Worm (Caenorhabditis elegans) whole organism, L3 larva: Measurements from ENCODE around the gene C35B1.5.

Experiments
- R02D3.7 ChIP-seq: fragments of 150-350 bp; optimal IDR thresholded peaks from 2 replicates; lab custom pipeline; 2014; ENCODE audit warnings: missing biosample characterization, missing genetic modification characterization
- ceh-16 ChIP-seq: sonication (generic microtip); optimal IDR thresholded peaks from 2 replicates; lab custom pipeline; 2017; ENCODE audit warnings: missing biosample characterization, missing genetic modification characterization
- ceh-28 ChIP-seq: fragments of 150-350 bp; optimal IDR thresholded peaks from 2 replicates; lab custom pipeline; 2014; ENCODE audit warnings: missing biosample characterization, missing genetic modification reagents, missing genetic modification characterization
- ceh-9 ChIP-seq: sonication (generic microtip); optimal IDR thresholded peaks from 2 replicates; lab custom pipeline; 2018; ENCODE audit warnings: missing biosample characterization, missing genetic modification characterization
- daf-12 ChIP-seq: fragments of 150-350 bp; optimal IDR thresholded peaks from 2 replicates; lab custom pipeline; 2014; ENCODE audit warnings: missing biosample characterization, missing genetic modification reagents, missing genetic modification characterization
- elt-2 ChIP-seq: sonication (generic microtip); optimal IDR thresholded peaks from 2 replicates; lab custom pipeline; 2016; ENCODE audit warnings: missing genetic modification reagents, mild to moderate bottlenecking, missing genetic modification characterization, missing compliant biosample characterization
- elt-3 ChIP-seq, 3 experiments: fragments of 150-350 bp in 1 of 3; sonication (generic microtip) in 2 of 3; optimal IDR thresholded peaks; 2 replicates in 2 of 3; 4 replicates in 1 of 3; lab custom pipeline; 2014 to 2017; ENCODE audit warnings: missing biosample characterization in 3 of 3, missing genetic modification characterization in 3 of 3
- fkh-10 ChIP-seq: sonication (generic microtip); optimal IDR thresholded peaks from 2 replicates; lab custom pipeline; 2017; ENCODE audit warnings: missing biosample characterization, missing genetic modification reagents, missing genetic modification characterization
- fos-1 ChIP-seq: fragments of 150-350 bp; optimal IDR thresholded peaks from 2 replicates; lab custom pipeline; 2014; ENCODE audit warnings: missing biosample characterization, missing genetic modification characterization
- hmg-11 ChIP-seq: sonication (generic microtip); optimal IDR thresholded peaks from 2 replicates; lab custom pipeline; 2016; ENCODE audit warnings: missing genetic modification characterization, missing compliant biosample characterization
- jun-1 ChIP-seq: fragments of 150-350 bp; optimal IDR thresholded peaks from 2 replicates; lab custom pipeline; 2014; ENCODE audit warnings: missing biosample characterization, missing genetic modification reagents, missing genetic modification characterization
- lin-15B ChIP-seq: fragments of 150-350 bp; optimal IDR thresholded peaks from 2 replicates; lab custom pipeline; 2014; ENCODE audit warnings: missing biosample characterization, missing genetic modification characterization
- lin-39 ChIP-seq: fragments of 150-350 bp; optimal IDR thresholded peaks from 2 replicates; lab custom pipeline; 2018; ENCODE audit warnings: missing biosample characterization, missing genetic modification reagents, missing genetic modification characterization
- nfya-1 ChIP-seq: sonication (generic microtip); optimal IDR thresholded peaks from 2 replicates; lab custom pipeline; 2017; ENCODE audit warnings: missing genetic modification characterization, mild to moderate bottlenecking, missing compliant biosample characterization, antibody characterized with exemption, moderate library complexity; ENCODE audit not compliant: insufficient read depth
- nhr-11 ChIP-seq: fragments of 150-350 bp; optimal IDR thresholded peaks from 2 replicates; lab custom pipeline; 2014; ENCODE audit warnings: missing biosample characterization, missing genetic modification characterization
- nhr-12 ChIP-seq: fragments of 150-350 bp; optimal IDR thresholded peaks from 2 replicates; lab custom pipeline; 2014; ENCODE audit warnings: missing biosample characterization, missing genetic modification characterization
- nhr-23 ChIP-seq: fragments of 150-350 bp; optimal IDR thresholded peaks from 2 replicates; lab custom pipeline; 2014; ENCODE audit warnings: missing biosample characterization, missing genetic modification reagents, missing genetic modification characterization
- nhr-237 ChIP-seq: fragments of 150-350 bp; optimal IDR thresholded peaks from 2 replicates; lab custom pipeline; 2014; ENCODE audit warnings: missing biosample characterization, missing genetic modification characterization
- nhr-25 ChIP-seq: sonication (generic microtip); optimal IDR thresholded peaks from 2 replicates; lab custom pipeline; 2017; ENCODE audit warnings: missing biosample characterization, missing genetic modification characterization
- nhr-28 ChIP-seq: fragments of 150-350 bp; optimal IDR thresholded peaks from 2 replicates; lab custom pipeline; 2014; ENCODE audit warnings: missing biosample characterization, missing genetic modification characterization
- nhr-67 ChIP-seq: fragments of 150-350 bp; optimal IDR thresholded peaks from 2 replicates; lab custom pipeline; 2014; ENCODE audit warnings: missing biosample characterization, missing genetic modification characterization
- nhr-77 ChIP-seq: fragments of 150-350 bp; optimal IDR thresholded peaks from 2 replicates; lab custom pipeline; 2014; ENCODE audit warnings: missing biosample characterization, missing genetic modification characterization
- pha-4 ChIP-seq: fragments of 150-350 bp; optimal IDR thresholded peaks from 2 replicates; lab custom pipeline; 2014; ENCODE audit warnings: missing biosample characterization, missing genetic modification reagents, missing genetic modification characterization
- skn-1 ChIP-seq: fragments of 150-350 bp; optimal IDR thresholded peaks from 2 replicates; lab custom pipeline; 2014; ENCODE audit warnings: missing biosample characterization, missing genetic modification characterization
- snpc-4 ChIP-seq: fragments of 150-350 bp; optimal IDR thresholded peaks from 2 replicates; lab custom pipeline; 2014; ENCODE audit warnings: missing biosample characterization, missing genetic modification characterization
- tbx-2 ChIP-seq: sonication (generic microtip); optimal IDR thresholded peaks from 2 replicates; lab custom pipeline; 2016; ENCODE audit warnings: mild to moderate bottlenecking, missing genetic modification characterization, missing compliant biosample characterization
- unc-39 ChIP-seq: sonication (generic microtip); optimal IDR thresholded peaks from 4 replicates; lab custom pipeline; 2017; ENCODE audit warnings: missing biosample characterization, missing genetic modification characterization
- unc-62 ChIP-seq: fragments of 150-350 bp; sonication (generic microtip); optimal IDR thresholded peaks from 4 replicates; lab custom pipeline; 2014; ENCODE audit warnings: missing biosample characterization, missing genetic modification reagents, missing genetic modification characterization
- zag-1 ChIP-seq: fragments of 150-350 bp; optimal IDR thresholded peaks from 2 replicates; lab custom pipeline; 2014; ENCODE audit warnings: missing biosample characterization, missing genetic modification characterization
- ztf-11 ChIP-seq: fragments of 150-350 bp; optimal IDR thresholded peaks from 2 replicates; lab custom pipeline; 2014; ENCODE audit warnings: missing biosample characterization, missing genetic modification characterization
- ztf-4 ChIP-seq: fragments of 150-350 bp; optimal IDR thresholded peaks from 2 replicates; lab custom pipeline; 2014; ENCODE audit warnings: missing biosample characterization, missing genetic modification characterization

The C35B1.5 gene

DNA sequence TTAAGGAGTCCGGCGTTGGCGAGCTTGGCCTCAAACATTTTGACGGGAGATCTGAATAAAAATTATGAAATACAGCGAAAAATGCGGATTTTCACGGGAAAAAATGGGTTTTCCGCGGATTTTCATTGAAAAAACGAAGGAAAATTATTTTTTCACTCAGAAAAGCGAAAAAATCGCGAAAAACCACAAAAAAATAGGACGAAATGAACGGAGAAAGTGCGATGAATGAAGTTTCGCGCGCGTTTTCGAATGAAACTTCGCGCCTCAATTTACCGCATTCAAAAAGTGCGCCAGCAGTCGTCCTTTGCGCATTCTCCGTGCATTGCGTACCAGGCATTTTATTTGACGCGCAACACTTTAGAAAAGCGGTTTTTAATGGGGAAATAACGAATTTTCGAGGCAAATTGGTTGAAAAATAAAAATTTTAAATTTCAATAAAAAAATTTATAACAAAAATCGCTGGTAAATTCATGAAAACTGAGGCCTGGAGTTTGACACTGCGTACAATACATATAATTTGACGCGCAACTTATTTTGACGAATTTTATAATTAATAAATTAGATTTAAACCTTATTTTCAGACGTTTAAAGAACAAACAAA, 34.5 kb downstream of the C35B1.5 start, which contains the start of gene pcn-1 (continued):
- TF ChIP-seq R02D3.7 (tag; lab: Kevin White, UChicago): peak; percentile 74
- TF ChIP-seq nhr-237: no peak

DNA sequence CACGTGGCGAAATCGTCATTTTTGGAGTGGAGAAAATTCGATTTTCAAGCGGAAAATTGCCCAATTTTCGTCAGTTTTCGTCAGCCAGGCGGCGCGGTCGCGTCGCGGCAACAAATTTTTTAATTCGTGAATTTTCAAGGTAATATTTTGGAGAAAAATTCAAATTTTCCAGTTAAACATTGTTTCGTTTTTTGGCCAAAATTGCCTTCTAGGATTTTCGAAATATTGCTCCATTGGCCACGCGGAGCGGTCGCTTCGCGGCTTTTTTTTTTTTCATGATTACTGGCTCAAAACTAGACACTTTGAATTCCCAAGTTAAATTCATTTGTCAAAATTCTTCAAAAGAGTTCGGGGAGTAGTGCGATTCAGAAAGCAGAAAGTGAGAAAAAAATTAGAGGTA, 36.4 kb downstream of the C35B1.5 start:
- TF ChIP-seq R02D3.7 (tag; lab: Kevin White, UChicago) (no peak), nhr-77 (tag; lab: Kevin White, UChicago) (no peak), ceh-9 (tag; lab: Kevin White, UChicago) (no peak), nhr-28 (no peak), nhr-11 (tag; lab: Kevin White, UChicago) (no peak), pha-4 (tag; lab: Kevin White, UChicago) (no peak), elt-3 (tag; optimal IDR thresholded peaks at IDR 0.05; lab: Kevin White, UChicago) (no peak), jun-1 (tag; lab: Kevin White, UChicago) (no peak), ztf-4 (no peak), ztf-11 (tag; lab: Kevin White, UChicago) (no peak), unc-62 (GFP tag; lab: Kevin White, UChicago) (no peak), nhr-12 (tag; lab: Kevin White, UChicago) (no peak), fos-1 (tag; lab: Kevin White, UChicago) (no peak)
- TF ChIP-seq, all 47 proteins: peak for 0

DNA sequence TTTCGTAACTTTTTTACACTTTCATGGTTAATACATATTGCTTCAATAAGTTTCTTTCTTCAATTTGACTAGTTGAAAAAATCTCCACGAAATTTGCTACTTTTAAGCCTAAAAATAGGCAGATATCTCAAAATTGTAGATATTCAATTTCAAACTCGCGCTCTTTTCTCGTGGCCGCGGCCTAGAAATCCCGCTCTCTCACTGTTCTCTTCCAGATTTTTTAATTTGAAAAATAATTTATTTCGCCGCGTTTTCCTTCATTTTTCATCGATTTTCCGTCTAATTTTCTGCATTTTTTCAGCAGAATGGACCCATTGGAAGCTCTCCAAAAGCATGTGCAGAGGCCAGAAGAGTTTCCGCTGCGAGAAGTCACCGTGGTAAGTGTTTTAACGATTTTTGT, 41.7 kb downstream of the C35B1.5 start, which contains the start of gene cdc-73:
TSS of gene cdc-73 (plus strand) at position 302 of the 400 bp plus-strand sequence.
- TF ChIP-seq lin-15B (tag; lab: Kevin White, UChicago) (peak; percentile 19), nfya-1 (peak; percentile 35), nhr-23 (tag; lab: Kevin White, UChicago) (peak; percentile 10), nhr-67 (tag; lab: Kevin White, UChicago) (no peak), ceh-16 (tag; lab: Kevin White, UChicago) (no peak), jun-1 (tag; lab: Kevin White, UChicago) (no peak), ceh-28 (tag; lab: Kevin White, UChicago) (no peak), snpc-4 (tag; lab: Kevin White, UChicago) (peak; percentile 35), pha-4 (tag; lab: Kevin White, UChicago) (peak; percentile 39), ceh-9 (tag; lab: Kevin White, UChicago) (no peak), nhr-12 (tag; lab: Kevin White, UChicago) (no peak), skn-1 (tag; lab: Kevin White, UChicago) (no peak), nhr-77 (tag; lab: Kevin White, UChicago) (no peak)
- TF ChIP-seq, all 47 proteins: peak for 5

DNA sequence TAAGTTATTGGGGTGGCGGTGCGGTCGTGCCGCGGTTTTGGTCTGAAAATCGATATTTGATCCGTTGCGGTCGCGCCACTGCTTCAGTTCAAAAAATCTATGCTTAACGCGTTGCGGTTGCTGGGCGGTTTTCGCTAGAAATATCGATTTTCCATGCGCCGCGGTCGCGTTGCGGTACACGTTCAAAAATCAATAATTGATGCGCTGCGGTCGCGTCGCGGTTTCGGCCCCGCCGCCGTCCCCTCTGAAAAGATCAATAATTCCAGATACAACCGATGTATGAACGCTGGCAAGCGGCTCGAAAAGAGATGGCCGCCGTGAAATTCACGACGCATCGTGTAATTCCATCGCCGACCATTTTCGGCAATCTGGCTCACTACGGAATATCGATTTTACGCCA, 43.0 kb downstream of the C35B1.5 start:
- no peak for TF ChIP-seq lin-15B (tag; lab: Kevin White, UChicago)
- no peak for TF ChIP-seq nhr-77 (tag; lab: Kevin White, UChicago)
- TF ChIP-seq daf-12: no peak
- TF ChIP-seq nhr-11 (tag; lab: Kevin White, UChicago): no peak

DNA sequence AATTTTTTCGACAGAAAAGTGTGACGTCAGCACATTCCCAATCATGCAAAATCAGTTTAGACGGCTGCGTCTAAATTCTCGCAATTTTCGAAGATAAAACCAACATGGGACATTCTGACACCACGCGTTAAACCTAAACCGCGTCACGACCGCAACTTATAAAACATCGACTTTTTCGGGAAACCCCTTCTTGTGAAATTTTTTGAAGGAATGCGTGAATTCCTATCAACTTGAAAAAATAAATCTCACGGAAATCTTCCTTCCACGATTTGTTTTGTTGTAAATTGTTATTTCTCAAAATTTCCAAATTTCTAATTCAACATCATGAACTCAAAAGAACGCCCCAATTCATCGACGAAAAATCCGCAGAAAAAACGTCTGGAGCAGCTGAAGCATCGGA, 44.0 kb downstream of the C35B1.5 start, which contains the start of gene F35F11.2:
TSS of gene F35F11.2 (plus strand) at position 301 of the 400 bp plus-strand sequence.
- TF ChIP-seq lin-15B (tag; lab: Kevin White, UChicago) (no peak), ceh-28 (tag; lab: Kevin White, UChicago) (no peak), ztf-4 (no peak), zag-1 (tag; lab: Kevin White, UChicago) (no peak), nhr-25 (no peak), lin-39 (tag; lab: Kevin White, UChicago) (no peak)

DNA sequence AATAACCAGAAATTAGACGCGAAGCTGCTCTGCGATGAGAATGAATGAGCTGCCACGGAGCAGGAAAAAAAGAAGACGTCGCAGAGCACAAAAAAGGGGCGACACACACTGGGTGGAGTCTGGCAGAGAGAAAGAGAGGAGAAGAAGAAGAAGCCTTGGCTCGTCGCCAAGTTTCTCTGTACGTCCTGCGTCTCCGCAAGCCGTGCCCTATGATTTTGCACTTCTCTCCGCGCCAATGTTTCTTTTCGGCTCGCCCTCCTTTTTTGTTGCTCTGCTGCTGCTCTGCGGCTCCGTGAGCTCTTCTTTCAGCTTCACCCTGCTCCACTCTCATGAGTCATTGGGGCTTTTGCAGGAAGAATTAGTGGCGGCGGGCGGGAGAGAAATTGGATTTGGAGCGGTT, 49.1 kb downstream of the C35B1.5 start, which contains the start of gene hlh-30:
TSS of gene hlh-30 (minus strand) at position 69 of the 400 bp plus-strand sequence.
- TF ChIP-seq tbx-2 (peak; percentile 29), elt-2 (tag; lab: Kevin White, UChicago) (peak; percentile 44), lin-15B (tag; lab: Kevin White, UChicago) (peak; percentile 41), fkh-10 (peak; percentile 23), lin-39 (tag; lab: Kevin White, UChicago) (peak; percentile 79), nfya-1 (peak; percentile 73), unc-62 (GFP tag; lab: Kevin White, UChicago) (no peak), pha-4 (tag; lab: Kevin White, UChicago) (peak; percentile 22), nhr-67 (tag; lab: Kevin White, UChicago) (no peak), unc-39 (tag; lab: Kevin White, UChicago) (no peak), ztf-11 (tag; lab: Kevin White, UChicago) (no peak), hmg-11 (tag; lab: Kevin White, UChicago) (peak; percentile 54)
